Worm (Caenorhabditis elegans) whole organism, dauer: Measurements from ENCODE around the gene lev-9.
A peak's percentile ranks its signal among the peaks of the same experiment; 100 is the strongest.

Experiments
- unc-62 ChIP-seq: sonication (generic microtip); optimal IDR thresholded peaks from 2 replicates; lab custom pipeline; 2017; ENCODE audit warnings: missing biosample characterization, missing genetic modification reagents, missing genetic modification characterization

The lev-9 gene

DNA sequence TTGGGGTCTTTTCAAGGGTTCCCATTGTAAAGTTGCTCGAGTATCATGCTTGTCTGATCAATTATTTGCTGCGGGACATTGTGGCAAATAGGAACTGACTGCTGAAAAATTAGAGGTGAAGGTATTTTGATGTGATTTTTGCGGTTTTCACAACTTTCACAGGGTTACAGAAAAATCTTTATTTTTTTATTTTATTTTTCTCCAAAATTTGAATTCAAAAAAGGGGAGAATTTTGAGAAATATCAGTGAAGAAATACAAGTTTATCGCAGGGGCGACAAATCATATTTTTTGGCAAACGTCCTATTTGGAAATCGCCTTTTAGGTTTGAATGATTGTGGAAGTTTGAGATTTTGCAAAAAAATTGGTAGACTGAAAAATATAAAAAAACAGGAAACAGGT lies at the start of gene lev-9:
lev-9 (minus strand) TSS at position 101 of the 400 bp plus-strand sequence.
- no peak for TF ChIP-seq unc-62

DNA sequence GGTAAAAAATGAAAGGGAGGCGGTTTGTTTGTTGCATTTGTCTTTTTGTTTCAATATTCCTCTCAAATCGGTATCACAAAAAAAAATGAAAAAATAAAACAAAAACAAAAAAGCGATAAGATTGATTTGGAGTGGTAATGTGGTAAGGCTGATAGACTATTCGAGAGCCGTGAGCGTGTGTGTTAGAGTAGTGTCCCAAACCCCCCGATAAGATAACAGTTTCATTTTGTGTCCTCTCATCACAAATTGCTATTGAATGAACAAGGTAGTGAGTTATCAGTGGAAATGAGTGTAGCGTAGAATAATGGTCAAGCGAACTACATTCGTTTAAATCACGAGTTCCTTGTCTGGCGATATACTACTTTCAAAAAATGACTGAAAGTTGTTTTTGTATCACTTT lies 46.9 kb upstream of the lev-9 start:
- no peak for TF ChIP-seq unc-62

DNA sequence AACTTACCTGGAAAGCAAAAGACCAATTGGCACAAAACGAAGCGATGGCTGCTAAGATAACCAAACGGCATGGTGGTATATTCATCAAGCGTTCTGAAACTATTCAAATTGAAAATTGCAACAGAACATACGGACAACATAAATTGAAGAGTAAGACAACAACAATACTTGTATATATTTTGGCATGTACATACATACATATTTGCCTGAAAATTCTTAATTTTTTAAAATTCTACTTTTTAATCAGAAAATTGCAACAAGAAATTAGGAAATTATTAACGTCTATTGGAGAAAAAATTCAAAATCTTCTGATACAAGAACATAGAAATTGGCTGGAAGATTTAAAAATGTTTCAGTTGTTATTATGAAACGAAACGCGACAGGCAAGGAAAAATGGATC lies 46.4 kb upstream of the lev-9 start, which contains the start of gene C03B1.13:
C03B1.13 (minus strand) TSS at position 101 of the 400 bp plus-strand sequence.
- TF ChIP-seq unc-62: no peak

DNA sequence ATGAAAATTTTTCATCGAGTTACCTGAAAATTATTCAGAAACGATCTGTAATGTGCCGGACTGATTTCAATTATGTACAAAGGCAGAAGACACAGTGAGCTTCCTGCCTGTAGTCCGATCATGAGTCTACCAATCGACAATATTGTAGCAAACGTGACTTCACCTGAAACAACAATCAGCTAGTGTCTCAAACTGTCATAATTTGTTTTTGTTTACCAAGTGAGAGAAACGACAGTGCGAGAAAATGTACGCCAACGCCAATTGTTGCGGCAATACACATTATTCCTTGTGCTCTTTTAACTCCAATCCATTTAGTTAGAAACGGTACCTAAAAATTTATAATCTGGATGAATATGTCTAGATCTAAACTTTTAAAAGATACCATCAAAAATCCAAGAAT lies 45.8 kb upstream of the lev-9 start:
- TF ChIP-seq unc-62: no peak

DNA sequence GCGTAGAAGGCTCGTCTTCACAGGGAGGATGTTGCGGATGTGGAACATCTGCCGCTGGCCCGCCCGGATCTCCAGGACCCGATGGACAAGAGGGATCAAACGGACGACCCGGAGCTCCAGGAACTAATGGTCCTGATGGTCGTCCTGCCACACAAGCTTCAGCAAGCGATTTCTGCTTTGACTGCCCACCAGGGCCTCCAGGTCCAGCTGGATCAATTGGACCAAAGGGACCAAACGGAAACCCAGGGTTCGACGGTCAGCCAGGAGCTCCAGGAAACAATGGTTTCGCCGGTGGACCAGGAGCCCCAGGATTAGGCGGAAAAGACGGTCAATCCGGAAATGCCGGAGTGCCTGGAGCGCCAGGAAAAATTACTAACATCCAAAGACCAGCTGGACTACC lies 43.1 kb upstream of the lev-9 start:
- no peak for TF ChIP-seq unc-62

DNA sequence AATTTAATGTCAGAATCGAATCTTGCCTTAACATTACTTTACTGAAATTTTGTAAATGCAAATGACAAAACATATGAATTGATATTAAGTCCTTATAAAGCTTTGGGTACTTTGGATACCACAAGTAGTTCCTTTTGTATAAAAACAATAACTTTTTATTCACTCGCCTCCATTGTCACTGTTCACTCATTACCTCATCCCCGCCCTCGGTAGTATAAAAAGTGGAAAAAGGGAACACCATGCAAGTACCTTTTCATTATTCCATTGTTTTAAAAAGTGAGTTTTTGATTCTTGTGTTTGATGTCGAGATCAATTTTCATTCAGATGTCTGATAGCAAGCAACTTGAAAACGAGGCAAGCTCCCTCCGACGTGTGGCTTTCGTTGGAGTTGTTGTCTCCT lies 42.5 kb upstream of the lev-9 start, which contains the start of gene col-171:
col-171 (plus strand) TSS at position 301 of the 400 bp plus-strand sequence.
- TF ChIP-seq unc-62: no peak

DNA sequence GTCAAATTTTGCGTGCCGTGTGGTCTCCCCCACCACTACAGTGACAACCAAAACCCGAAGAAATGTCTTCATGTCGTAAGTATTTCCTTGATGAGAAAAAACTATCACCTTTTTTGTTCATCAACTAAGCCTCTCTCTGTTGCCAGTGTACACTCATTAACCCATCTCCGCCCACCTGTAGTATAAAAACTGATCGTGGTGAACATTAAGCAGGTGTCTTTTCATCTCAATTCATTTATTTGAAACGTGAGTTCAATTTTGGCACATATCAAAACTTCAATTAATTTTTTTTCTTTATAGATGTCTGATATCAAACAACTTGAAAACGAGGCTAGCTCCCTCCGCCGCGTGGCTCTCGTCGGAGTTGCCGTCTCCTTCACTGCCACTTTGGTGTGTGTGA lies 39.9 kb upstream of the lev-9 start, which contains the start of gene col-170:
col-170 (plus strand) TSS at position 301 of the 400 bp plus-strand sequence.
- no peak for TF ChIP-seq unc-62

DNA sequence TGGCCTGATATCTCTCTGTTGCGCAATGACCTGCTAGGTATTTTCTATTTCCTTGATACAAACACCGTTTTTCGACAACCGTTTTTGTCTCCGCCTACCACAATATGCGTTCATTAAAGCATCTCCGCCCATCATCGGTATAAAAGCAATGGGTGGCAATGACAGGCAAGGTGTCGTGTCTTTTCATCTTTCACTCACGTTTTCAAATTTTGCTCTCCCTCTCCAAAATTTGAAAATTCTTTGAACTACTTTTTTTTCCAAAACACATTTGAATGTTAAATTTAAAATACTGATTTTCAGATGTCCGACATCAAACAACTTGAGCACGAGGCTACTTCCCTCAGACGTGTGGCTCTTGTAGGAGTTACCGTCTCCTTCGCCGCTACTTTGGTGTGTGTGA lies 37.3 kb upstream of the lev-9 start, which contains the start of gene col-169:
col-169 (plus strand) TSS at position 301 of the 400 bp plus-strand sequence.
- TF ChIP-seq unc-62: no peak

DNA sequence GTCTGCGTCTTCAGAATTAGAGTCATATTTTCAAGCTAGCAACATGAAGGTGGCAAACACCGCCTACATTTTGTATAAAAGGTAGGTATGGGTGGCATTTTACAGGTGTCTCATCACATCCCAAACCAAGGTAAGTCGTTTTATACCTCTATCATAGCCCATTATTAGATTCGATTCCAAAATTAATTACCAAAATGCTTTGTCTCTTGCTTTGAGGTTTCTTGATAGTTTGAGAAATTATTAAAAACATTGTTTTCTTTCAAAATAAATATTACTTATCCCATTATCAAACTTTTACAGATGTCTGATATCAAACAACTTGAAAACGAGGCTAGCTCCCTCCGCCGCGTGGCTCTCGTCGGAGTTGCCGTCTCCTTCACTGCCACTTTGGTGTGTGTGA lies 34.6 kb upstream of the lev-9 start, which contains the start of gene col-168:
col-168 (plus strand) TSS at position 301 of the 400 bp plus-strand sequence.
- TF ChIP-seq unc-62: no peak

DNA sequence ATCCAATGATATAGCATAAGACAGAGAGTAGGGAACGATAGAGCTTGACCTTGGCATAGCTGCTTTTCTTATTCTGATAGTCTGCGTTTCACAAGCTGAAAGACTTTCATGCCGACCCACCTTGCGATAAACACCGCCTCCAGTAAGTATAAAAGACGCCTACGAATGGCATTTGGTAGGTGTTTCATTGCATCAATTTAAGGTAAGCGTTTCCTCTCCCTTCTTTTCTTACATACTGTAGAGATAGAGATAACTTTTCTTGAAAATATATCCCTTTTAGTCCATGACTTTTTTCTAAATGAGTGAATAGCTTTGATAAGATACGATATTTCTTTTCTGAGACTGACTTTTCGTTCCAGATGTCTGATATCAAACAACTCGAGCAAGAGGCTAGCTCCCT lies 31.6 kb upstream of the lev-9 start, which contains the start of gene col-167:
col-167 (plus strand) TSS at position 360 of the 400 bp plus-strand sequence.
- TF ChIP-seq unc-62: no peak

DNA sequence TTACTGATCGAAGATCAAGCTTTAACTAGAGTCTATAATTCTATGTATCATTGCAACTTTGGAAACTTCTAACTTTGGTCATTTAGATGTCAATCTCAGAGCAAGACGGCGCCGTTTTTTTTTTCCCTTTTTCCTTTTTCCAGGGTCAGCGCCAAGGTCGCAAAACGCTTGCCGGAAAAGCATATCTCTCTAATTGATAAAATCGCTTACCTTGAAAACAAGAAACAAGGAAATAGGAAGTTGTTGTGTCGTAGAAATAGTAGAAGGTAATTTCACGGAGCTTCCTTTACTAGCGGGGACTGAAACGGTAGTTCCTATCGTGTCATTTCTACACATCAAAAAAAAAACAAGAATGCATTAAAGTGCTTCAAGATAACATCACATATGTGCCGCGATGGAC lies 29.8 kb upstream of the lev-9 start:
- no peak for TF ChIP-seq unc-62

DNA sequence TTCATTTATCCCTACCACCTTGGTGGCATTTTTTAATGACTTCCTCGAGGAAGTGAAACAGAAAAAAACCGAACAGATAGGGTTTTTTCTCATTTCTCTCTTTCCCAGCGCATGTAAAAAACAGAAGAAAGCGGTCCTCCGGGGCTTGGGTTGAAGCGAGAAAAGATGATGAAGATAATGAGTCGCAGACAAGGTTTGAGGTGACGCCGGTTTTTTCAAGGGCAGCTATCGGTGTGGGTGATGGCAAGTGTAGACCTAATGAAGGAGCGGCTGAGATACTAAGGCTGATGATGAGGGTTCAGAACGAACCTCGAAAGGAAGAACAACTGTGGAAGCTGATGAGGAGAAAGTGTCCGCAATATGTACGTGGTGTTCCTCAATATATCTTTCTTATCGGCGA lies 29.4 kb upstream of the lev-9 start:
- TF ChIP-seq unc-62: no peak

DNA sequence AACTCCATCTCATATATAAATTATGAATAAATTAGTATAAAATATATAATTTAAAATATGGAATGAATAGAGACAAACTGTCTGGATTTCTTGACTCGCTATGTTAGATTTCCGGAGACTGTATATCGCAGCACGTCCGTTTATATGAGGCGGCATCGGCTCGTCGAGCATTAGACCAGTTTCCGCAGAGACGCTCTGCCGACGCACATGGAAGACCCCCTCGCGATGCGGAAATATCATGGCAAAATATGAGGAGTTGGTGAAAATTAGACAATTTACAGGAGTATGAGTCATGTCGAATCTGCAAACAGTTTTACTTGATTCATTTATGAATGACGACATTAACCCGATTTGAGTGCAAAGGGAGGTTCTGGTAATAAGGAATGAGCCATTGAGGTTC lies 28.0 kb upstream of the lev-9 start, which contains the start of gene chtb-3:
chtb-3 (minus strand) TSS at position 101 of the 400 bp plus-strand sequence.
- TF ChIP-seq unc-62: no peak

DNA sequence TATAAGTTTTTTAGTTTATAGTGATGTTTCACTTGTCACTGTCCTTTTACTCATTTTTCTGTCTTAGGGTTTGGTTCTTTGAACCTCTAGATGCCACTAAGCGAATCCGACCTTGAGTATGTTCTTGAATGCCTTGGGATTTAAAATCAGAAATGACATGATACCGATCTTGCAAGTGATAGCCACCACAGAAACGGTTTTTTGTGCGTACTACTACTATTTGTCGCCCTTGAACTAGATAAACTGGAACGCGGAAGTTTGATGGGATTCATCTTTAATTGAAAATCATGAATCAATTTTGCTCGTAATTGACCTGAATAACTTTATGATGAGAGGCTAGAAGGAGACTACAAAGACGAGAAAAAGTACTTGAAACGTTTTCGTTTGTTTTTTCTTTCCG lies 27.3 kb upstream of the lev-9 start:
- TF ChIP-seq unc-62: no peak

DNA sequence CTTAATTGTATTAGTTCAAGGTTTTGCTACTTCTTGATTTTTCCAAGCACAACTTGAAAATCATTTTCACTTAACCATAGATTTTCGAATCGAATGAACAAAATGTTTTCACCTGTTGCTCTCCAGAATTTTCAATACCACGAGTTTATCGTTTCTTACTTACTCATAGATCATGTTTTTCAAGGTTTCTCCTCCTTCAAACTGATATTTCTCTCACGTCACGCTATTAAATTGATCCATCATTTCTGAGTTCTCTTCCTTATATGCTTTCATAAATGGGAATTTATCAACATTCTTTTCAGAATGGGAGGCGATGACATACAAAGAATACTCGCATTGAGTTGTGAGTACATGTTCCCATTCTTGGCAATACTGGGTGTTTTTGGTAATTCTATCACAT lies 19.9 kb upstream of the lev-9 start, which contains the start of gene npr-38:
npr-38 (plus strand) TSS at position 301 of the 400 bp plus-strand sequence.
- TF ChIP-seq unc-62: no peak

DNA sequence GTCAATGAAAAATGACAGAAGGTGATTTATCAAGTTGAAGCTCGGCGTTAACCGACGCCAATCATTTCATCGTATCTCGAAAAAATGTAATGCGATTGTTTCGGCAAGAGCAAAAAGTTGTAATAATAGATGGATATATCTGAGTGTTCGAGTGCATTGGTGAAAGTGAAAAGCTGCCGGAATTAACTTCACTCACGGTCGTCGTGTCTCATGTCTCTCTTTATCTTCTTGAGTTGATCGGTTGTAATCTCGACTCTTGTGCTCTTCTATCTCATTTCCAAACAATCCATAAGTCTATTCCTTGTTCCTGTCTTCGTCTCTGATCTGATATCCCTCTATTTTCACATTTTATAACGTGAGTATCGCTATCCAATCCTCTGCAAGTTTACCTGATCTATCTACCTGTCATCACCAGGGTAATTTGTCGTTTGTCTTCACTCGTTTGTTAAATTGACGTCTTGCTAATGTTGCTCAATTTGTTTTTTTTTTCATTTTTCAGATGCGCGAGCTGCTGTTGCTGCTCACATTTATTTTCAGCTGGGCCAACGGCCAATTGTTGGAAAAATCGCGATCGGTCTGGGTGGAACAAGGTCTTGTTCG lies 8.2 kb upstream of the lev-9 start, which contains the start of gene cest-16:
cest-16 (plus strand) TSS at position 302 of the 600 bp plus-strand sequence.
- TF ChIP-seq unc-62: no peak

DNA sequence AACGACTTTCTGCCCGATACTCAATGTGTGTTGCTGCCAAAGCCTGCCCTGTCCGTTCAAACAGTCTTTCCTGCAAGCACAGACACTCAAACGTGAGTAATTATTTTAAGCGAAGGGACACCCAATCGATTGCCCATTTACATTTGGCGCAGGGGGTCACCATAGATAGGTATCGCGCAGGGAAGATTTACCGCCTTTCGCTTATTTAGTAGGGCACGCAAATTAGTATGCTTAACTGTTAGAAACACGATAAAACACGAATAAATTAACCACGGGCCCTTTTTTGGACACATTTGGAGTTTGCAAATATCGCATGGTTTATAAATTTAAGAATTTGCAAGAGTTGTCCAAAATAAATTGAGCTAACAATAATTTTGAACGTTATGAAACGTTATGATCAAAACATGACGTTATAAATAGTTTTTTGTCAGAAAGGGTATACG lies 4.9 kb upstream of the lev-9 start:
- peak; percentile 59 for TF ChIP-seq unc-62

DNA sequence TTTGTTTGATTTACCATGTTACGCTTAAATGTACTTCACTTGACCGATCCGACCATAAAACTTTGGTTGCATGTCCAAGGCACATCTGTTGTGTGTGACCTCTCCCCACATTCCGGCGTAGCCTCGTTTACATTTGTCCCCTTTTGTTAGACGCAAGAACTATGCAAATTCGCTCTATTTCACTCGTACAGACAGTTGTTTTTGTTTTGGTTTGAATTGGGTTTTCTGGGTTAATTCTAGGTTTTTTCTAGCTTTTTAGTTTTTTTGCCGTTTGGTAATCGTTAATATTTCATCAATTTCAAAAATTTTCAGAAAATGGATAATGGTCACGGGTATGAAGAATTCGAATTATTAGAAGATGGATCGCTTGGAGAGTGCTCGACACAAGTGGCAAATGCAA lies 1.3 kb upstream of the lev-9 start, which contains the start of gene mom-1:
mom-1 (plus strand) TSS at position 301 of the 400 bp plus-strand sequence.
- no peak for TF ChIP-seq unc-62
